Worm (Caenorhabditis elegans): Measurements from ENCODE around the gene dhhc-10.

The dhhc-10 gene

DNA sequence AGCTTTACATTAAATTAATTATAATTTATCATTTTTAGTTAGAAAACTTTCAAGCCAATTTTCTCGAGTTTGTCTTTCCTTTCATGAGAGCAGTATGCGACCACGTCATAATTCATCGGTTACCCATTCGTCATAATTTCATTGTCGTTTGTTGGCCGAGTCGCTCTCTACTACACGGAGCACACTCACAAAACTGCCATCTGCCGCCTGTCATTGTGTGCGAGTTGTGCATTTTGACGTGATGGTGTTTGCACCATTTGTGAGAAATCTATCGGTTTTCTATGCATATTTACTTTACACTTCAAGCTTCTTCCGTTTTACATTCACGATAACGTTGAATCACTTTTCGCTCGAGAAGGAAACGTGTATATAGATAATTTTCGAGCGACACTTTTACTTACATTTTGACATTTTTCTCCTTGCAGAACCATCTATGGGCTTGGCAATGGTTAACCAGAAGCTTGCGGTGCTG, at the start of gene dhhc-10:
Gene dhhc-10 (plus strand): TSS at position 422 of the 472 bp plus-strand sequence.
- TF ChIP-seq cog-1 (tag; optimal IDR thresholded peaks at IDR 0.05): peak; percentile 59
- no peak for TF ChIP-seq ref-1 (GFP tag; conservative IDR thresholded peaks at IDR 0.05)
- TF ChIP-seq flt-1 (GFP tag; IDR thresholded peaks at IDR 0.05): no peak
- no peak for TF ChIP-seq tab-1 (GFP tag; IDR thresholded peaks at IDR 0.05)

DNA sequence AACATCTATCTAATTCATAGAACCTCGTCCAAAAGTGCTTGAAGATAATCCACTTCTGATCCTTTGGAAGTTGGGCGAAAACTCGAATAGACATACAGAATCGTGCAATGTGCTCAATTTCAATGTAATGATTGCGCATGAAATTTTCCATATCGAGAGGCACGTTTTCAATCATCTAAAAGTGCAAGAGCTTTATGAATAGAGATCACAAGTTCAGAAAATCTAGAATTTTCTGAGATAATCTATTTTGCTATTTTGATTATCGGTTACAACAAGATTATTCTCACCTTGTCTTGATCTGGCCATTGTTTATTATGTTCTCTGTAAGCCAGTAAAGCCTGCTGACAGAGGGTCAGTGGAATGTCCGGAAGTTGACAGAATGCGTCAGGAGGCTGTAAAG, 49.4 kb upstream of the dhhc-10 start:
- TF ChIP-seq tab-1 (GFP tag; IDR thresholded peaks at IDR 0.05) (no peak), klf-2 (GFP tag; conservative IDR thresholded peaks at IDR 0.05) (no peak), ztf-23 (GFP tag; IDR thresholded peaks at IDR 0.05) (no peak), flt-1 (GFP tag; IDR thresholded peaks at IDR 0.05) (no peak), ztf-29 (GFP tag; IDR thresholded peaks at IDR 0.05) (no peak), T22C8.4 (GFP tag; IDR thresholded peaks at IDR 0.05) (no peak), ref-1 (GFP tag; conservative IDR thresholded peaks at IDR 0.05) (no peak), med-1 (GFP tag; optimal IDR thresholded peaks at IDR 0.05; ENCODE audit: insufficient read depth) (no peak), cog-1 (tag; optimal IDR thresholded peaks at IDR 0.05) (no peak)

DNA sequence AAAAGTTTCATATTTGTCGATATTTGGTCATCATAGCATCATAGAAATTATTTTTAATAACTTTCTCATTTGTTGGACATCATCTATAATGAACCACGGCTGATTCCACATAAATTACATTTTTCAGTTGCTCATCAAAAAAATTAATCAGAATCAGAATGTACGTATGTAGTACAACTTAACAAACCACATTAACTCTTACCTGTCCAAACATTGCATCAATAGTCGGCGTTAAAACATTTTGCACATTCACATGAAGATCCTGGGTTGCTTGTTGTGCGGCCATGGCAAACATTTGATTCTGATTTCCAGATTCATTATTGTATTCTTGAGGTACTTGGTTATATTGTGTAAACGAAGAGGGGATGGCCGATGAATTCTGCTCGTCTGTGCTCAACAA, 48.7 kb upstream of the dhhc-10 start:
- TF ChIP-seq T22C8.4 (GFP tag; IDR thresholded peaks at IDR 0.05) (no peak), cog-1 (tag; optimal IDR thresholded peaks at IDR 0.05) (no peak), med-1 (GFP tag; optimal IDR thresholded peaks at IDR 0.05; ENCODE audit: insufficient read depth) (no peak), ref-1 (GFP tag; conservative IDR thresholded peaks at IDR 0.05) (no peak), flt-1 (GFP tag; IDR thresholded peaks at IDR 0.05) (no peak), ztf-29 (GFP tag; IDR thresholded peaks at IDR 0.05) (no peak), klf-2 (GFP tag; conservative IDR thresholded peaks at IDR 0.05) (no peak), tab-1 (GFP tag; IDR thresholded peaks at IDR 0.05) (no peak), ztf-23 (GFP tag; IDR thresholded peaks at IDR 0.05) (no peak)

DNA sequence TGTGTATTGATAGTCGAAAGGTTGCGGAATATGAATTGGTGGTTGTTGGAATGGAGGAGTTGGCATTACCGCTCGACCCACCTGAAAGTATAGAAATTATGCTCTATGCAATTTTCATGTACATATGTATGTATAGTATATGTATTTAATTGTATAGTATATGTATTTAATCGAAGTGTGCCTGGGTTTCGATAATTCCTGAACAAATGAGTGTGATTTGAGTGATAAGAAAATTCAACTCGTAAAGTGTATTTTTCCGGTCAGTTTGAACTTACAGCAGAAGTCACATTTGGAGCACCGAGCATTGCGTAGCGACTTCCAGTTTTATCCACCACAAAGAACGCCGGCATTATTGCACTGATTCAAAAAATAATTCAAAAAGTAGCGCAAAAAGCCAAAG, 48.3 kb upstream of the dhhc-10 start:
- TF ChIP-seq flt-1 (GFP tag; IDR thresholded peaks at IDR 0.05) (no peak), T22C8.4 (GFP tag; IDR thresholded peaks at IDR 0.05) (no peak), ztf-23 (GFP tag; IDR thresholded peaks at IDR 0.05) (no peak), med-1 (GFP tag; optimal IDR thresholded peaks at IDR 0.05; ENCODE audit: insufficient read depth) (no peak), klf-2 (GFP tag; conservative IDR thresholded peaks at IDR 0.05) (no peak), cog-1 (tag; optimal IDR thresholded peaks at IDR 0.05) (no peak), ztf-29 (GFP tag; IDR thresholded peaks at IDR 0.05) (no peak), ref-1 (GFP tag; conservative IDR thresholded peaks at IDR 0.05) (no peak), tab-1 (GFP tag; IDR thresholded peaks at IDR 0.05) (no peak)

DNA sequence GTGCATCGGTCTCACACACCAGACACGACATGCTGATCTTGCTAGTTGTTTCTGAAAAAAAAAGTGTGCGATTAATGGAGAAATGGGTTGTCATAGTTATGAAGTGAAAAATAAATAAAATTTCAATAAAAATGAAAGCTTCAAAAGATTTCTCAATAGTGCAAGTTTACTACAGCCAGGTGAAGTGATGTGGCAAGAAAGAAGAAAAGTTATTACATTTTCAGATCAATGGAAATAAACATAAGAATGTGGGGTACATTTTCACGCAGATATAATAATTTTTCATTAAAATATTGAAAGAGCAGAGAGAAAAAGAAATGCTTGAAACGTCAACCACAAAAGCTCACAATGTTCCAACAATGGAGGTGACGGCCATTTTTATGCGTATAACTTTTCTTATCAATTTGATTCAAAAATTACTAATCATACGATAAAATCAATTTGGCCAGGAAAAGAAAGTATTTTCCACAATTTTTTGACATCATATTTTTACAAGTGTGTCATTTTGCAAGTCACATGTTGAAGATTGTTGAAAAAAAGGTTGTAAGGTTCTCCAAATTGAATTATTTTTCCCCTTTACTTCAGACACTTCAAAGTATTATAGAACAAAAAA, 46.6 kb upstream of the dhhc-10 start, which contains the start of gene nhr-45:
Gene nhr-45 (minus strand): TSS at position 51 of the 613 bp plus-strand sequence.
- TF ChIP-seq med-1 (GFP tag; optimal IDR thresholded peaks at IDR 0.05; ENCODE audit: insufficient read depth) (no peak), tab-1 (GFP tag; IDR thresholded peaks at IDR 0.05) (no peak), flt-1 (GFP tag; IDR thresholded peaks at IDR 0.05) (no peak), ztf-23 (GFP tag; IDR thresholded peaks at IDR 0.05) (no peak), ztf-29 (GFP tag; IDR thresholded peaks at IDR 0.05) (no peak), T22C8.4 (GFP tag; IDR thresholded peaks at IDR 0.05) (no peak), klf-2 (GFP tag; conservative IDR thresholded peaks at IDR 0.05) (no peak), cog-1 (tag; optimal IDR thresholded peaks at IDR 0.05) (no peak), ref-1 (GFP tag; conservative IDR thresholded peaks at IDR 0.05) (no peak)

DNA sequence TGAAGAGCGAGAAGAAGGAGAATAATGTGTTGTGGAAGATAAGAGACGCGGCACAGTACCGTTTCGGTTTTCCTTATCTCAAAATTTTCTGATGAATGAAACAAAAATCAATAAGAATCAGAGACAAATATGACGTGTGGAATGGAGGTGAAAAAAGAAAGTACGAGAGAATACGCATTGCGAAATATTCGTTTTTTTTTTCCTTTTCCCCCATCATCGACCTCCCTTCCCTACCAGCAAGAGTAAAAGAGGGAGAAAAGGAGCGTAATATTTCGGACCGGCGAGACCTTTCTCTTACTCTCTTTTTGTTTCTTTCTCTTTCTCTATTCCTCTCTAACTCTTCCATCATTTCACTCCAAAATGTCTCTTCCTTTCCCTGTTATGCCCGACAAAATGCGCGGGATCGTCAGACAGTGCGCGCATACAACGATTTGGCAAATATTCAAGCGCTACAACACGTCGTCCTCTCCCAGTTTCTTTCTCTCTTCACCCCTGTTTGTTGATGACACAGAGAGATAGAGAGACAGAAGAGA, 44.6 kb upstream of the dhhc-10 start:
- no peak for TF ChIP-seq T22C8.4 (GFP tag; IDR thresholded peaks at IDR 0.05)
- TF ChIP-seq med-1 (GFP tag; optimal IDR thresholded peaks at IDR 0.05; ENCODE audit: insufficient read depth): no peak

DNA sequence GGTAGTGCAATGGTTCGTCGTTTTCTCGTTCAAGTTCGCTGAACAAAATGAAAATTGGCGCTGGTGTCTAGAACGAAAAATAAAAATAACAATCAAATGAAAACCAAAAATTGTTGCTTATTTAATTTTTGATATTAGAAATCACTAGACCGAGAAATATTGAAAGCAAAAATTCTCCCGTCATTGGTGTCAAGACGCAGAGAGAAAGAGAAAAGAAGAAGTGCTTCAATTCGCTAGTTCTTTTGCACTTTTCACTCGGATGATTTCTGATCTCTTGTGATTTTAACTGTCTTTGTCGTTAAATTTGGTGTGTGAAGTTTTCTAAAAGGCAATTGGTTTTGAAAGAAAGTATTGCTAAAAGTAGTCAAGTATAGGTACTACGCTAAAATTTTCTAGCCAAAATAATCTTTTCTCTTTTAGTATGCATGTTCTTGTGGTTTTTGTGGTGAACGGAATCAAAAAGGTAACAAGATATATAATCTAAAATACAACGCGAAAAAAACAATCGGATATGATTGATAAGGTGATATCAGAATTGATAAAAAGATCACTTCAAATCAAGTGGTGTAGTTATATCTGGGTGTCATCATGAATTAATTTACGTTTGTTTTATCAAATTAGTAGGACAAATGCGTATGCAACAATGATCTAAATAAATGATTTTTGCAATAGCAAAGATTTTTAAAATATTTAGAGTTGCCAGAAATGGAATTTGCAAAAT, 43.9 kb upstream of the dhhc-10 start:
- TF ChIP-seq ztf-29 (GFP tag; IDR thresholded peaks at IDR 0.05) (no peak), tab-1 (GFP tag; IDR thresholded peaks at IDR 0.05) (no peak), cog-1 (tag; optimal IDR thresholded peaks at IDR 0.05) (no peak), ztf-23 (GFP tag; IDR thresholded peaks at IDR 0.05) (no peak), flt-1 (GFP tag; IDR thresholded peaks at IDR 0.05) (no peak), klf-2 (GFP tag; conservative IDR thresholded peaks at IDR 0.05) (no peak), ref-1 (GFP tag; conservative IDR thresholded peaks at IDR 0.05) (no peak)

DNA sequence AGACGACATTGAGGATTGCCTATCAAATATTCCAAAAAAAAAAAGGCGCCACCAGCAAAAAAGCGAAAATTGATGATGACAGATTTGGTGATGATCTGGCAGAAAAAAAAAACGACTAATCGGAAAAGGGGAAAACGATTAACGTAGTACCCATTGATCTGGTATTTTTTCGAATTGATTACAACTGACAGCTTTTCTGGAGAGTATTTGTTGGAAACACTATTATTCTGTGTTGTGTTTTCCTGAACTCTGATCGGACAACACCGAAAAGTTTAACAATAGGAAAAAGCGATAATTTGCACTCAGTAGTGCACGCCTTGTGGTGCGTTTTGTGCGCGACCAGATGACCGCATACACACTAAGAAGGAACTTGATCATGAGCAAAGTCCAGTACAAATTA, 42.3 kb upstream of the dhhc-10 start:
- TF ChIP-seq med-1 (GFP tag; optimal IDR thresholded peaks at IDR 0.05; ENCODE audit: insufficient read depth) (no peak), klf-2 (GFP tag; conservative IDR thresholded peaks at IDR 0.05) (no peak), tab-1 (GFP tag; IDR thresholded peaks at IDR 0.05) (no peak), ztf-29 (GFP tag; IDR thresholded peaks at IDR 0.05) (no peak), ref-1 (GFP tag; conservative IDR thresholded peaks at IDR 0.05) (no peak)

DNA sequence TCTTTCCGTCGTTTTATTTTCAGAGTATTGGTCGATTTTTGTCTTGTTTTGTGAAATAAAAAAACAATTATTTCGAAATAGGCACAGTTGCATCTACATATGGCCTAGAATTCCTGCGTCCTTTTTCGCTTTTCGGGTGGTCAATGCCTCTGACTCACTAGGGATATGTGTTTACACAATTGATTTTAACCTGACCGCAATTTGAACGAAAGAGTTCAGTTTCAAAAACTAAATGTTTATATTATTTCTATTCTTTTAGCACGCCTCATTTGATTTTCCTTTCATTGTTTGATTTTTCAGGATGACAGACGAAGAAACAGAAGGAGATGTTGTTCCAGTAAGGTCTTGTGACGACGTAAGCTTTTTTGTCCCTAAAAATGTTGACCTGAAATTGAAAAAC, 39.2 kb upstream of the dhhc-10 start, which contains the start of gene mfsd-12:
Gene mfsd-12 (plus strand): TSS at position 301 of the 400 bp plus-strand sequence.
- TF ChIP-seq cog-1 (tag; optimal IDR thresholded peaks at IDR 0.05) (no peak), ztf-29 (GFP tag; IDR thresholded peaks at IDR 0.05) (no peak), flt-1 (GFP tag; IDR thresholded peaks at IDR 0.05) (no peak), ref-1 (GFP tag; conservative IDR thresholded peaks at IDR 0.05) (no peak), ztf-23 (GFP tag; IDR thresholded peaks at IDR 0.05) (no peak), tab-1 (GFP tag; IDR thresholded peaks at IDR 0.05) (no peak), med-1 (GFP tag; optimal IDR thresholded peaks at IDR 0.05; ENCODE audit: insufficient read depth) (no peak), T22C8.4 (GFP tag; IDR thresholded peaks at IDR 0.05) (no peak), klf-2 (GFP tag; conservative IDR thresholded peaks at IDR 0.05) (no peak)

All from whole organism, midembryonic.